Worm (Caenorhabditis elegans): ENCODE results near the gene abcx-1.

abcx-1 gene

ce11 chrII:6562203-6562867 is 30.4 kb downstream of the abcx-1 start:
- TF ChIP-seq fos-1 (tag; optimal IDR thresholded peaks at IDR 0.05) = no peak
- peak; percentile 85 for TF ChIP-seq nhr-25 (tag; optimal IDR thresholded peaks at IDR 0.05)
- peak; percentile 32 for TF ChIP-seq nhr-43 (tag; optimal IDR thresholded peaks at IDR 0.05; ENCODE audit: poor library complexity, severe bottlenecking)
- TF ChIP-seq pha-4 (tag; optimal IDR thresholded peaks at IDR 0.05) = peak; percentile 63
- no peak for TF ChIP-seq elt-1 (tag; optimal IDR thresholded peaks at IDR 0.05)
- peak; percentile 64 for TF ChIP-seq nhr-23 (tag; optimal IDR thresholded peaks at IDR 0.05)
- TF ChIP-seq egl-27 (tag; optimal IDR thresholded peaks at IDR 0.05) = no peak
- TF ChIP-seq elt-3 (tag; optimal IDR thresholded peaks at IDR 0.05) = peak in 1 of 3 experiments; percentile 45
- TF ChIP-seq nhr-12 (tag; optimal IDR thresholded peaks at IDR 0.05) = no peak
- no peak for TF ChIP-seq nhr-76 (tag; optimal IDR thresholded peaks at IDR 0.05)
- TF ChIP-seq jun-1 (tag; optimal IDR thresholded peaks at IDR 0.05) = peak; percentile 5
- peak; percentile 46 for TF ChIP-seq ama-1 (optimal IDR thresholded peaks at IDR 0.05)
- no peak for TF ChIP-seq nhr-237 (tag; optimal IDR thresholded peaks at IDR 0.05)
- TF ChIP-seq egl-5 (tag; optimal IDR thresholded peaks at IDR 0.05) = peak; percentile 68
- TF ChIP-seq tbx-2 (tag; optimal IDR thresholded peaks at IDR 0.05) = no peak
- TF ChIP-seq ceh-28 (tag; optimal IDR thresholded peaks at IDR 0.05) = no peak

- TF ChIP-seq snpc-4 (tag; optimal IDR thresholded peaks at IDR 0.05) (peak; percentile 67), hmg-11 (tag; optimal IDR thresholded peaks at IDR 0.05) (peak; percentile 55), elt-3 (tag; optimal IDR thresholded peaks at IDR 0.05) (no peak), lin-15B (tag; optimal IDR thresholded peaks at IDR 0.05) (peak; percentile 16), skn-1 (tag; optimal IDR thresholded peaks at IDR 0.05) (no peak), lin-39 (tag; optimal IDR thresholded peaks at IDR 0.05) (peak; percentile 70), elt-2 (tag; optimal IDR thresholded peaks at IDR 0.05) (peak; percentile 3), nfya-1 (tag; optimal IDR thresholded peaks at IDR 0.05; ENCODE audit: insufficient read depth) (peak; percentile 55), ceh-28 (tag; optimal IDR thresholded peaks at IDR 0.05) (peak; percentile 21), sea-2 (GFP tag; optimal IDR thresholded peaks at IDR 0.05) (no peak), fkh-10 (GFP tag; optimal IDR thresholded peaks at IDR 0.05) (no peak), nhr-43 (tag; optimal IDR thresholded peaks at IDR 0.05; ENCODE audit: poor library complexity, severe bottlenecking) (no peak), nhr-237 (tag; optimal IDR thresholded peaks at IDR 0.05) (no peak)
Measured at ce11 chrII:6563238-6563637, 31.3 kb downstream of the abcx-1 start.

ce11 chrII:6565077-6565476 is 33.1 kb downstream of the abcx-1 start, which contains the start of gene mpz-3:
TSS of gene mpz-3 (minus strand) at chrII:6565396.
- peak; percentile 8 for TF ChIP-seq tbx-2 (tag; optimal IDR thresholded peaks at IDR 0.05)
- TF ChIP-seq pha-4 (tag; optimal IDR thresholded peaks at IDR 0.05) = peak; percentile 56
- peak; percentile 56 for TF ChIP-seq nhr-43 (tag; optimal IDR thresholded peaks at IDR 0.05; ENCODE audit: poor library complexity, severe bottlenecking)
- TF ChIP-seq daf-12 (tag; optimal IDR thresholded peaks at IDR 0.05) = no peak
- peak; percentile 42 for TF ChIP-seq lsy-12 (tag; optimal IDR thresholded peaks at IDR 0.05)
- no peak for TF ChIP-seq nhr-12 (tag; optimal IDR thresholded peaks at IDR 0.05)
- peak; percentile 9 for TF ChIP-seq nfya-1 (tag; optimal IDR thresholded peaks at IDR 0.05; ENCODE audit: insufficient read depth)
- TF ChIP-seq elt-2 (tag; optimal IDR thresholded peaks at IDR 0.05) = peak; percentile 17
- TF ChIP-seq ama-1 (optimal IDR thresholded peaks at IDR 0.05) = peak; percentile 23
- peak; percentile 73 for TF ChIP-seq lin-39 (tag; optimal IDR thresholded peaks at IDR 0.05)
- no peak for TF ChIP-seq unc-62 (GFP tag; optimal IDR thresholded peaks at IDR 0.05)
- TF ChIP-seq nhr-28 (tag; optimal IDR thresholded peaks at IDR 0.05) = no peak
- TF ChIP-seq egl-27 (tag; optimal IDR thresholded peaks at IDR 0.05) = no peak
- TF ChIP-seq fos-1 (tag; optimal IDR thresholded peaks at IDR 0.05) = no peak
- TF ChIP-seq elt-3 (tag; optimal IDR thresholded peaks at IDR 0.05) = no peak
- TF ChIP-seq ceh-16 (tag; optimal IDR thresholded peaks at IDR 0.05) = no peak

ce11 chrII:6566628-6567180 is 34.7 kb downstream of the abcx-1 start, which contains the start of the genes F18C5.5 and F18C5.9:
TSS of gene F18C5.5 (minus strand) at chrII:6566728.
TSS of gene F18C5.9 (plus strand) at chrII:6567130.
- no peak for TF ChIP-seq elt-2 (tag; optimal IDR thresholded peaks at IDR 0.05)
- TF ChIP-seq nhr-23 (tag; optimal IDR thresholded peaks at IDR 0.05) = no peak
- TF ChIP-seq aly-2 (tag; optimal IDR thresholded peaks at IDR 0.05) = no peak

- no peak for TF ChIP-seq pqm-1 (tag; optimal IDR thresholded peaks at IDR 0.05)
- no peak for TF ChIP-seq ZK546.5 (tag; optimal IDR thresholded peaks at IDR 0.05)
- no peak for TF ChIP-seq hmg-11 (tag; optimal IDR thresholded peaks at IDR 0.05)
- TF ChIP-seq nhr-23 (tag; optimal IDR thresholded peaks at IDR 0.05) = no peak
- TF ChIP-seq nhr-11 (tag; optimal IDR thresholded peaks at IDR 0.05) = no peak
- no peak for TF ChIP-seq zag-1 (tag; optimal IDR thresholded peaks at IDR 0.05)
- no peak for TF ChIP-seq nhr-43 (tag; optimal IDR thresholded peaks at IDR 0.05; ENCODE audit: poor library complexity, severe bottlenecking)
- TF ChIP-seq jun-1 (tag; optimal IDR thresholded peaks at IDR 0.05) = no peak
- TF ChIP-seq lin-15B (tag; optimal IDR thresholded peaks at IDR 0.05) = no peak
- no peak for TF ChIP-seq egl-27 (tag; optimal IDR thresholded peaks at IDR 0.05)
- TF ChIP-seq ceh-16 (tag; optimal IDR thresholded peaks at IDR 0.05) = no peak
- TF ChIP-seq nhr-76 (tag; optimal IDR thresholded peaks at IDR 0.05) = no peak
- TF ChIP-seq fkh-2 (tag; optimal IDR thresholded peaks at IDR 0.05) = no peak
- TF ChIP-seq elt-2 (tag; optimal IDR thresholded peaks at IDR 0.05) = no peak
- TF ChIP-seq unc-39 (tag; optimal IDR thresholded peaks at IDR 0.05) = no peak
- TF ChIP-seq elt-1 (tag; optimal IDR thresholded peaks at IDR 0.05) = no peak
Measured at ce11 chrII:6568707-6569106, 36.7 kb downstream of the abcx-1 start, which contains the start of gene sra-27. TSS of gene sra-27 (plus strand) at chrII:6569007.
